Worm (Caenorhabditis elegans): ENCODE measurements around the gene btb-12.

Gene btb-12

ce11 chrII:1668913-1669312 lies 13.9 kb downstream of the btb-12 start, which contains the start of gene srw-97:
Gene srw-97, minus strand, starts transcription at chrII:1669013.
- TF ChIP-seq dao-5 (tag; optimal IDR thresholded peaks at IDR 0.05) = no peak
- TF ChIP-seq him-1 (tag; optimal IDR thresholded peaks at IDR 0.05) = no peak
- TF ChIP-seq W03F9.2 (tag; optimal IDR thresholded peaks at IDR 0.05) = no peak

- TF ChIP-seq W03F9.2 (tag; optimal IDR thresholded peaks at IDR 0.05) (no peak), dao-5 (tag; optimal IDR thresholded peaks at IDR 0.05) (no peak), him-1 (tag; optimal IDR thresholded peaks at IDR 0.05) (no peak)
Measured at ce11 chrII:1670260-1670879, 15.4 kb downstream of the btb-12 start, which contains the start of gene nhx-6. Gene nhx-6, plus strand, starts transcription at chrII:1670829.

- TF ChIP-seq him-1 (tag; optimal IDR thresholded peaks at IDR 0.05) (no peak), W03F9.2 (tag; optimal IDR thresholded peaks at IDR 0.05) (no peak), dao-5 (tag; optimal IDR thresholded peaks at IDR 0.05) (no peak)
Measured at ce11 chrII:1670985-1671384, 16.0 kb downstream of the btb-12 start.

ce11 chrII:1672673-1673072 lies 17.7 kb downstream of the btb-12 start:
- no peak for TF ChIP-seq dao-5 (tag; optimal IDR thresholded peaks at IDR 0.05)
- TF ChIP-seq him-1 (tag; optimal IDR thresholded peaks at IDR 0.05) = no peak
- TF ChIP-seq W03F9.2 (tag; optimal IDR thresholded peaks at IDR 0.05) = no peak

- no peak for TF ChIP-seq dao-5 (tag; optimal IDR thresholded peaks at IDR 0.05)
- no peak for TF ChIP-seq him-1 (tag; optimal IDR thresholded peaks at IDR 0.05)
- TF ChIP-seq W03F9.2 (tag; optimal IDR thresholded peaks at IDR 0.05) = no peak
Measured at ce11 chrII:1676088-1676487, 21.1 kb downstream of the btb-12 start, which contains the start of gene fbxb-17. Gene fbxb-17, plus strand, starts transcription at chrII:1676388.

ce11 chrII:1679081-1679480 lies 24.1 kb downstream of the btb-12 start, which contains the start of gene irld-36:
Gene irld-36, plus strand, starts transcription at chrII:1679381.
- TF ChIP-seq him-1 (tag; optimal IDR thresholded peaks at IDR 0.05) (no peak), dao-5 (tag; optimal IDR thresholded peaks at IDR 0.05) (no peak), W03F9.2 (tag; optimal IDR thresholded peaks at IDR 0.05) (no peak)

ce11 chrII:1682218-1682617 lies 27.2 kb downstream of the btb-12 start, which contains the start of gene fbxb-26:
Gene fbxb-26, plus strand, starts transcription at chrII:1682518.
- TF ChIP-seq dao-5 (tag; optimal IDR thresholded peaks at IDR 0.05) (no peak), W03F9.2 (tag; optimal IDR thresholded peaks at IDR 0.05) (no peak), him-1 (tag; optimal IDR thresholded peaks at IDR 0.05) (no peak)

- TF ChIP-seq W03F9.2 (tag; optimal IDR thresholded peaks at IDR 0.05) (no peak), him-1 (tag; optimal IDR thresholded peaks at IDR 0.05) (no peak), dao-5 (tag; optimal IDR thresholded peaks at IDR 0.05) (no peak)
Measured at ce11 chrII:1683742-1684141, 28.7 kb downstream of the btb-12 start, which contains the start of gene fbxb-25. Gene fbxb-25, plus strand, starts transcription at chrII:1684042.

- no peak for TF ChIP-seq dao-5 (tag; optimal IDR thresholded peaks at IDR 0.05)
- no peak for TF ChIP-seq W03F9.2 (tag; optimal IDR thresholded peaks at IDR 0.05)
Measured at ce11 chrII:1688813-1689212, 33.8 kb downstream of the btb-12 start, which contains the start of the genes fbxb-18 and fbxb-19. Gene fbxb-18, minus strand, starts transcription at chrII:1688913. Gene fbxb-19, minus strand, starts transcription at chrII:1689181.

- TF ChIP-seq dao-5 (tag; optimal IDR thresholded peaks at IDR 0.05) = no peak
- TF ChIP-seq him-1 (tag; optimal IDR thresholded peaks at IDR 0.05) = no peak
- TF ChIP-seq W03F9.2 (tag; optimal IDR thresholded peaks at IDR 0.05) = no peak
Measured at ce11 chrII:1691011-1691410, 36.0 kb downstream of the btb-12 start, which contains the start of gene fbxc-22. Gene fbxc-22, minus strand, starts transcription at chrII:1691111.

- TF ChIP-seq dao-5 (tag; optimal IDR thresholded peaks at IDR 0.05) (no peak), W03F9.2 (tag; optimal IDR thresholded peaks at IDR 0.05) (no peak), him-1 (tag; optimal IDR thresholded peaks at IDR 0.05) (no peak)
Measured at ce11 chrII:1692827-1693226, 37.8 kb downstream of the btb-12 start, which contains the start of gene fbxc-21. Gene fbxc-21, minus strand, starts transcription at chrII:1692927.

- TF ChIP-seq him-1 (tag; optimal IDR thresholded peaks at IDR 0.05) (no peak), W03F9.2 (tag; optimal IDR thresholded peaks at IDR 0.05) (no peak), dao-5 (tag; optimal IDR thresholded peaks at IDR 0.05) (no peak)
Measured at ce11 chrII:1694530-1694929, 39.5 kb downstream of the btb-12 start, which contains the start of gene fbxc-26. Gene fbxc-26, minus strand, starts transcription at chrII:1694630.

ce11 chrII:1695861-1696260 lies 40.8 kb downstream of the btb-12 start, which contains the start of gene F58E1.13:
Gene F58E1.13, minus strand, starts transcription at chrII:1695872.
- TF ChIP-seq him-1 (tag; optimal IDR thresholded peaks at IDR 0.05) (no peak), dao-5 (tag; optimal IDR thresholded peaks at IDR 0.05) (no peak), W03F9.2 (tag; optimal IDR thresholded peaks at IDR 0.05) (no peak)

ce11 chrII:1703363-1703762 lies 48.3 kb downstream of the btb-12 start, which contains the start of gene fbxb-47:
Gene fbxb-47, minus strand, starts transcription at chrII:1703463.
- no peak for TF ChIP-seq him-1 (tag; optimal IDR thresholded peaks at IDR 0.05)
- TF ChIP-seq dao-5 (tag; optimal IDR thresholded peaks at IDR 0.05) = no peak
- no peak for TF ChIP-seq W03F9.2 (tag; optimal IDR thresholded peaks at IDR 0.05)
